Worm (Caenorhabditis elegans): ENCODE measurements around the gene R10F2.6.

The R10F2.6 gene

DNA sequence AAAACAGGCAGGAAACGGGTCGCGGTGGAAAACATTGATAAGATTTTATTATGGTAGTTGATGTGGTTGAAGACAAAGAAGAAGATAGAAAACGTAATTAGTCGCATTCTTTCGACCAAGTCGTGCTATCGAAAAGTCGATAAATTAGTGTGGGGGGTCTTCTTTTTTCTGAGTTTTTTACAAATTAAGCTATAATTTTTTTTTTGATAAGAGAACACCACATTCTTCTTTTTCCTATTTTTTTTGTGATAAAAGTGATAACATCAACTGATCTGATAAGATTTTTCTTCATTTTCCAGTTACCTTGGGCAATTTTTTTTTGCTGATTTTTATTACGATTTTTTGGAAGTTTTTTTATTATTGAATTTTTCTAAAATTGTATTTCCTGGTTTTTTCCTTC lies 37.0 kb upstream of the R10F2.6 start:
- TF ChIP-seq ets-4 (tag; optimal IDR thresholded peaks at IDR 0.05) (no peak), elt-4 (tag; optimal IDR thresholded peaks at IDR 0.05) (no peak), npax-4 (tag; optimal IDR thresholded peaks at IDR 0.05) (no peak), pha-2 (tag; optimal IDR thresholded peaks at IDR 0.05) (no peak), nhr-11 (tag; optimal IDR thresholded peaks at IDR 0.05) (no peak), pax-1 (tag; optimal IDR thresholded peaks at IDR 0.05) (no peak), elt-2 (tag; optimal IDR thresholded peaks at IDR 0.05) (peak; percentile 76), ttx-3 (tag; optimal IDR thresholded peaks at IDR 0.05) (no peak)

DNA sequence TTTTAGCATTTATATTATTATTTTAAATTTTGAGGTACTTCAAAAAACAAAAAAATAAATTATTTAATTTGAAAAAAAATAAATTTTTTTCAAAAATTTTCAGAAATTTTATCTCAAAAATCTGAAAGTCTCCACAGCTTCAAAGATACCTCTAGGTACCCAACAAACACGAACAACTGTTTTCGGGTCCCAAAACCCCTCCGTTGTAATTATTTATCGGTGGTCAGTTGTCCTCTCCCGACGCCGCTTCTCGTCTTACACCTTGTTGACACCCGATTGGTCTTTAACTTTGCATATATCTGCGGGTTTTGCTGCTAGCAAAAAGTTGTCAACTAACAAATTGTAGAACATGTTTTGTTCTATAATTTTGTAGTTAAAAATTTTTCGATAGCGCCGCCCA lies 32.3 kb upstream of the R10F2.6 start:
- no peak for TF ChIP-seq fkh-10 (GFP tag; optimal IDR thresholded peaks at IDR 0.05)

ce11 chrIII:2975689-2976088 lies 31.8 kb upstream of the R10F2.6 start, which contains the start of gene Y55D5A.3:
Y55D5A.3 (minus strand) TSS chrIII:2975789.
- no peak for TF ChIP-seq unc-86 (tag; optimal IDR thresholded peaks at IDR 0.05)
- no peak for TF ChIP-seq ztf-16 (tag; optimal IDR thresholded peaks at IDR 0.05)
- no peak for TF ChIP-seq syd-9 (tag; optimal IDR thresholded peaks at IDR 0.05)
- no peak for TF ChIP-seq elt-4 (tag; optimal IDR thresholded peaks at IDR 0.05)
- no peak for TF ChIP-seq C08G9.2 (tag; optimal IDR thresholded peaks at IDR 0.05)
- TF ChIP-seq sdc-2 (tag; optimal IDR thresholded peaks at IDR 0.05): no peak
- TF ChIP-seq odd-2 (tag; optimal IDR thresholded peaks at IDR 0.05): no peak
- no peak for TF ChIP-seq fkh-10 (GFP tag; optimal IDR thresholded peaks at IDR 0.05)
- TF ChIP-seq pha-4 (tag; optimal IDR thresholded peaks at IDR 0.05): no peak
- no peak for TF ChIP-seq ceh-34 (tag; optimal IDR thresholded peaks at IDR 0.05)
- no peak for TF ChIP-seq ets-4 (tag; optimal IDR thresholded peaks at IDR 0.05)
- no peak for TF ChIP-seq ceh-14 (tag; optimal IDR thresholded peaks at IDR 0.05)
- TF ChIP-seq ttx-3 (tag; optimal IDR thresholded peaks at IDR 0.05): no peak
- TF ChIP-seq pros-1 (tag; optimal IDR thresholded peaks at IDR 0.05): no peak

DNA sequence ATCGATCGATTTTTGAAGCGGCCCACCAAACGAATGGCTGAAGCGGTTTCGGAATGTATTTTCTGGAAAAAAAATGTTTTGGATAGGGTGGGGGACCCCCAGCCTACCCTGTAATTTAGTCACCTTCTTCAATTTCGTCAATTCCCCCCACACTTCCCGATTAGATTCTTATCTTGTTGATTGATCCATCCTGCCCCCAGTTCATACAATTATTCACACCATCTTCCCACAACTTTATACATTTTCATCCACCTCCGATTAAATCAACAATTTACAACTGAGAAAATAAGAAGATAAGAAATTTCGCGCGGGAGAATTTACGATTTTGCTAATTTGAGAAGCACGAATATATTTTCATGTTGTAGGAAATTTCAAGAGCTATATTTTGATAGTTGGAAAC lies 29.1 kb upstream of the R10F2.6 start:
- TF ChIP-seq ceh-2 (tag; optimal IDR thresholded peaks at IDR 0.05) (no peak), rnt-1 (tag; optimal IDR thresholded peaks at IDR 0.05) (peak; percentile 5), zip-5 (tag; optimal IDR thresholded peaks at IDR 0.05) (no peak)

DNA sequence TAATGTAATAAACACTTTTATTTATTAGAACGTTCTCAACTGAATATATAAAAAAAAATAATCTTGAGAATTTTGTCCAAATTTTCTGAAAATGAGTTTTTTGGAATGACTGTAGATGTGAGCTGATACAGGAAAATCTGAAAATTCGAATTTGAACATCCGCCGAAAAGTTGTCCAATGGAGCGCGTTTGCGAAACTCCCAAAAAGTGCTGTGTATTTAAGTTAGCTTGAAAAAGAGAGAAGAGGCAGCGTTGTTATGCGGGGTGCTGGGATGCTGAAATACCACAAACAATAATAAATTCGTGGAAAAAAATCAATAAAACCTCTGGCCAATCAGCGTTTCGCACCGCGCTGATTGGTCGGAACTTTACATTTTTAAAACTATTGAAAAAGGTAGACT lies 26.4 kb upstream of the R10F2.6 start:
- TF ChIP-seq unc-86 (tag; optimal IDR thresholded peaks at IDR 0.05) (no peak), lim-6 (tag; optimal IDR thresholded peaks at IDR 0.05) (no peak), sox-2 (GFP tag; IDR thresholded peaks at IDR 0.05) (no peak), dmd-4 (tag; optimal IDR thresholded peaks at IDR 0.05; ENCODE audit: borderline replicate concordance) (no peak), sox-4 (tag; optimal IDR thresholded peaks at IDR 0.05) (no peak), ceh-22 (tag; optimal IDR thresholded peaks at IDR 0.05) (no peak), unc-3 (GFP tag; conservative IDR thresholded peaks at IDR 0.05) (no peak), unc-3 (tag; optimal IDR thresholded peaks at IDR 0.05) (no peak)

DNA sequence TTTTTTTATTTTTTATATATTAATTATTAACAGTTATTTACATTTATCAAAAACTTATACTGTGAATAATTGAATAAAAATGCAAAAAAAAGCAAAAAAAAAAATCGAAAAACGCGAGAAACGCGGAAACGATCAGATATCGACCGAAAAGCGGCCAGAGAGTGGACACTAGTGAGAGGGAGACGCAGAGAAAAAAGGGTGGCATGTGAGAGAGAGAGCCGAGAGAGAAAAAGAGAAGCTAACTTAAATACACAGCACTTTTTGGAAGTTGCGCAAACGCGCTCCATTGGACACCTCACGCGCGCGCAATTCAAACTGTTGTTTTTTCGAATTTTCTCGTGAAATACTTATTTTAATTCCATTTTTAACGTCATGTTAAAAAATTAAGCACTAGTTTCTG lies 22.6 kb upstream of the R10F2.6 start:
- TF ChIP-seq fkh-6 (tag; optimal IDR thresholded peaks at IDR 0.05) (no peak), pros-1 (tag; optimal IDR thresholded peaks at IDR 0.05) (no peak), K09A11.1 (tag; optimal IDR thresholded peaks at IDR 0.05; ENCODE audit: insufficient read depth) (no peak), ref-2 (tag; optimal IDR thresholded peaks at IDR 0.05) (peak; percentile 57), ceh-19 (GFP tag; optimal IDR thresholded peaks at IDR 0.05) (peak; percentile 37), ttx-3 (tag; optimal IDR thresholded peaks at IDR 0.05) (no peak), ama-1 (optimal IDR thresholded peaks at IDR 0.05) (no peak), che-1 (tag; optimal IDR thresholded peaks at IDR 0.05) (no peak), ceh-30 (tag; optimal IDR thresholded peaks at IDR 0.05) (no peak), elt-2 (tag; optimal IDR thresholded peaks at IDR 0.05) (no peak), dve-1 (tag; optimal IDR thresholded peaks at IDR 0.05) (no peak), ceh-34 (tag; optimal IDR thresholded peaks at IDR 0.05) (peak; percentile 43), pag-3 (tag; optimal IDR thresholded peaks at IDR 0.05; ENCODE audit: borderline replicate concordance) (no peak), sox-4 (tag; optimal IDR thresholded peaks at IDR 0.05) (no peak), lim-6 (tag; optimal IDR thresholded peaks at IDR 0.05) (no peak), unc-55 (GFP tag; optimal IDR thresholded peaks at IDR 0.05) (peak; percentile 45), ceh-2 (tag; optimal IDR thresholded peaks at IDR 0.05) (no peak), K02D7.2 (tag; optimal IDR thresholded peaks at IDR 0.05) (no peak), gmeb-2 (tag; optimal IDR thresholded peaks at IDR 0.05) (no peak), hlh-6 (tag; optimal IDR thresholded peaks at IDR 0.05) (no peak), dmd-4 (tag; optimal IDR thresholded peaks at IDR 0.05; ENCODE audit: borderline replicate concordance) (no peak), eyg-1 (tag; optimal IDR thresholded peaks at IDR 0.05) (no peak), hlh-13 (GFP tag; optimal IDR thresholded peaks at IDR 0.05) (no peak), ceh-48 (tag; optimal IDR thresholded peaks at IDR 0.05) (peak; percentile 54)

All from whole organism, late embryonic.